Fruit fly (Drosophila melanogaster): Measurements from ENCODE around the gene VhaAC39-2.
A peak's percentile ranks its signal among the peaks of the same experiment; 100 is the strongest.

Gene VhaAC39-2

dm6 chr3R:23127796-23128195, 31.3 kb downstream of the VhaAC39-2 start, which contains the start of gene CG31457 (continued):
- TF ChIP-seq crc (GFP tag; optimal IDR thresholded peaks at IDR 0.05) (no peak), so (GFP tag; IDR thresholded peaks at IDR 0.05) (no peak), CG17361 (GFP tag; IDR thresholded peaks at IDR 0.05) (no peak), kni (GFP tag; optimal IDR thresholded peaks at IDR 0.05) (no peak), Jarid2 (GFP tag; optimal IDR thresholded peaks at IDR 0.05) (no peak), CG3838 (GFP tag; optimal IDR thresholded peaks at IDR 0.05) (no peak), CG6854 (GFP tag; optimal IDR thresholded peaks at IDR 0.05) (no peak), Antp (GFP tag; optimal IDR thresholded peaks at IDR 0.05) (no peak), crol (GFP tag; IDR thresholded peaks at IDR 0.05) (no peak), CG1233 (GFP tag; optimal IDR thresholded peaks at IDR 0.05) (no peak), yki (optimal IDR thresholded peaks at IDR 0.05) (no peak), lola (GFP tag; optimal IDR thresholded peaks at IDR 0.05) (no peak), Dp (GFP tag; optimal IDR thresholded peaks at IDR 0.05) (peak; percentile 98), lmd (GFP tag; IDR thresholded peaks at IDR 0.05) (no peak), Dfd (GFP tag; optimal IDR thresholded peaks at IDR 0.05) (no peak), CrebB (tag; optimal IDR thresholded peaks at IDR 0.05) (no peak), ranshi (GFP tag; IDR thresholded peaks at IDR 0.05) (no peak), dan (GFP tag; IDR thresholded peaks at IDR 0.05) (no peak), bowl (GFP tag; IDR thresholded peaks at IDR 0.05) (no peak), Hr39 (optimal IDR thresholded peaks at IDR 0.05) (no peak), Xrp1 (GFP tag; IDR thresholded peaks at IDR 0.05) (no peak), CG4424 (GFP tag; optimal IDR thresholded peaks at IDR 0.05) (no peak), dysf (GFP tag; IDR thresholded peaks at IDR 0.05) (no peak), CG2202 (tag; optimal IDR thresholded peaks at IDR 0.05) (no peak), sob (GFP tag; IDR thresholded peaks at IDR 0.05) (no peak), Meics (GFP tag; optimal IDR thresholded peaks at IDR 0.05) (no peak), Poxn (GFP tag; IDR thresholded peaks at IDR 0.05) (no peak), shn (GFP tag; optimal IDR thresholded peaks at IDR 0.05) (no peak), CG6175 (GFP tag; IDR thresholded peaks at IDR 0.05) (no peak), Hr78 (GFP tag; optimal IDR thresholded peaks at IDR 0.05) (no peak), hb (GFP tag; IDR thresholded peaks at IDR 0.05; ENCODE audit: partially characterized antibody) (no peak), row (GFP tag; IDR thresholded peaks at IDR 0.05) (peak; percentile 39; the same call in 1 of the 3 replicates), wor (GFP tag; IDR thresholded peaks at IDR 0.05) (no peak), Hr3 (GFP tag; optimal IDR thresholded peaks at IDR 0.05) (no peak), Usf (GFP tag; optimal IDR thresholded peaks at IDR 0.05) (no peak), E2f2 (GFP tag; IDR thresholded peaks at IDR 0.05) (peak; percentile 99), CG15696 (tag; optimal IDR thresholded peaks at IDR 0.05) (no peak), Sox102F (GFP tag; optimal IDR thresholded peaks at IDR 0.05) (no peak), z (GFP tag; IDR thresholded peaks at IDR 0.05) (no peak), bsh (GFP tag; optimal IDR thresholded peaks at IDR 0.05) (no peak), CG34376 (GFP tag; optimal IDR thresholded peaks at IDR 0.05) (no peak), CG8290 (GFP tag; optimal IDR thresholded peaks at IDR 0.05) (no peak), CG8290 (tag; optimal IDR thresholded peaks at IDR 0.05) (no peak), gro (GFP tag; optimal IDR thresholded peaks at IDR 0.05) (no peak), GATAe (GFP tag; conservative IDR thresholded peaks at IDR 0.05) (no peak), luna (GFP tag; optimal IDR thresholded peaks at IDR 0.05) (no peak), CG17829 (tag; optimal IDR thresholded peaks at IDR 0.05) (peak; percentile 31), Lpt (GFP tag; optimal IDR thresholded peaks at IDR 0.05) (no peak), CG8281 (tag; optimal IDR thresholded peaks at IDR 0.05) (no peak), her (GFP tag; optimal IDR thresholded peaks at IDR 0.05) (no peak), sima (GFP tag; optimal IDR thresholded peaks at IDR 0.05) (no peak), CG18764 (GFP tag; optimal IDR thresholded peaks at IDR 0.05) (no peak), gce (GFP tag; IDR thresholded peaks at IDR 0.05) (no peak), ERR (GFP tag; optimal IDR thresholded peaks at IDR 0.05) (no peak)

Data from whole organism, embryonic.